Worm (Caenorhabditis elegans): ENCODE data around the gene lntl-1.
A peak's percentile ranks its signal among the peaks of the same experiment; 100 is the strongest.

lntl-1 gene

DNA sequence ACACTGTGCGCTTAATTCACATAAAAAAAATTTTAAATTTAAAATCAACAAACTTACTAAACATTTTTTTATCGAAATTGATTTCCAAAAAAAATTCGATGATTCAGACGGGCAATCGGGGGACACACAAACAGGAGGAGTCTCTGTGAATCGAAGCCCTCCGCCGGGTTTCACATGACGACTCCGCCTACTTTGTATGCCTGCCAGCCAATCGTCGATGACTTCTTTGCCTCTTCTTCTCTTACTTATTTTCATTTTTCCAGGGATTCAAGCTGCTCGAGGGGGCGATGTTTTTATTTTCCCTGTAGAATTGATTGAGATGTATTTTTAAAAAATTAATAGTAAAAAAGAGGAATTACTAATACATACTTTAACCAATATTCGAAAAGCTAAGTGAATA lies at the start of gene lntl-1:
Gene lntl-1 (minus strand): TSS at position 185 of the 400 bp plus-strand sequence.
- TF ChIP-seq dsc-1 (tag; optimal IDR thresholded peaks at IDR 0.05) (peak; percentile 11), nhr-19 (GFP tag; conservative IDR thresholded peaks at IDR 0.05) (no peak), nhr-85 (tag) (no peak), nhr-71 (tag; optimal IDR thresholded peaks at IDR 0.05) (no peak), elt-2 (tag; optimal IDR thresholded peaks at IDR 0.05) (no peak), snu-23 (GFP tag; optimal IDR thresholded peaks at IDR 0.05) (peak; percentile 4), skn-1 (tag; optimal IDR thresholded peaks at IDR 0.05) (peak; percentile 7), mep-1 (tag; optimal IDR thresholded peaks at IDR 0.05) (peak; percentile 41), fkh-8 (tag; optimal IDR thresholded peaks at IDR 0.05) (peak; percentile 30), lsy-2 (tag; optimal IDR thresholded peaks at IDR 0.05) (peak; percentile 32 to 71), swsn-7 (tag; optimal IDR thresholded peaks at IDR 0.05) (no peak), nhr-84 (tag; optimal IDR thresholded peaks at IDR 0.05) (no peak), unc-30 (tag; optimal IDR thresholded peaks at IDR 0.05) (no peak), lin-14 (GFP tag; optimal IDR thresholded peaks at IDR 0.05) (peak; percentile 25), irx-1 (tag; optimal IDR thresholded peaks at IDR 0.05) (no peak)

DNA sequence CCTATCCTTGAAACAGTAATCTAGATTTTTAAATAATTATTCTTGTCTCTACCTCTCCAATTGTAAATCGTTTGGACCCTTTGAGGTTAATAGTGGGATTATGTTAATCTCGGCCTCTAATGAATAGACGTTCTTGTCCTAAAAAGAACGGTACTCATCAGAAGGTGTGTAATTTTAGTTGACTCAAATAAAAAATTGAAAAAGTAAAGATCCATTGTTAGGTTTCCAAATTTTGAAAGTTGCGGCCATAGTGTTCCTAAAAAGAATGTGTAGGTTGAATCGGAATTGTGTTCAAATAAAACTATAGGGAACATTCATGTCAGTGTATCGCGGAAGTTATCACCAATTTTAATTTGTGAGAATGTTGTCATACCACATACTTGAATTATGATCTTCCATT lies 48.7 kb upstream of the lntl-1 start:
- TF ChIP-seq efl-1 (optimal IDR thresholded peaks at IDR 0.05) (no peak), efl-1 (GFP tag; optimal IDR thresholded peaks at IDR 0.05 in 1 of 2) (peak in 1 of 2 experiments; percentile 59), unc-130 (tag; optimal IDR thresholded peaks at IDR 0.05) (no peak), jun-1 (tag; optimal IDR thresholded peaks at IDR 0.05) (no peak), lin-13 (GFP tag; optimal IDR thresholded peaks at IDR 0.05) (no peak)

DNA sequence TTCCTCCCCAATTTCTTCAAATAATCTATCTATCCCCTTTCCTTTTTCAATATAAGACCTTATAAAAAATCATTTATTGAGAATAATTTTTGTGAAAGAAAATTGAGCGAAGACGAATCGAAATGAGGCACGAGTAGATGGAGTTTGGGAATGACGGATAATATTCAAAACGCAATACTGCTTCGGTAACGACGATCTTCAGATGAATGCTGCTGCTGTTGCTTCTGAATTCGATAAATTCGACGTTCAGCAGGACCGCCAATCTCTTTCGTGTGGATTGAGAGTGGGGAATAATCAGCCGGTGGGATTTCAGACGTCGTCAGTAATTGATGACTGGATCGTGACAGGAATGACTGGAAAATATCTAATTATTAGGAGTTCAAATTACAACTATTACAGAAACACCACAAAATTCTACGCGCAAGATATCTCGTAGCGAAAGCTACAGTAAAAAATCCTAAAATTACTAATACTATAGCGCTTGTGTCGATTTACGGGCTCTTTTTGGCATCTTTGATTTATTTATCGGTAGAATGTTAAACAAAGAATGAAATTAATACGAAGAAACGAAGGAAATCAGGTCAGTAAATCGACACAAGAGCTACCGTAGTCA lies 44.0 kb upstream of the lntl-1 start:
- TF ChIP-seq nhr-28 (tag; optimal IDR thresholded peaks at IDR 0.05) (no peak), C04F5.9 (tag; optimal IDR thresholded peaks at IDR 0.05) (no peak), dpl-1 (GFP tag; optimal IDR thresholded peaks at IDR 0.05) (no peak), ceh-63 (GFP tag; optimal IDR thresholded peaks at IDR 0.05) (no peak), nhr-11 (tag; optimal IDR thresholded peaks at IDR 0.05) (no peak), lin-15B (tag; optimal IDR thresholded peaks at IDR 0.05) (no peak), efl-1 (optimal IDR thresholded peaks at IDR 0.05) (no peak), efl-1 (GFP tag; optimal IDR thresholded peaks at IDR 0.05 in 1 of 2) (no peak), nhr-237 (tag; optimal IDR thresholded peaks at IDR 0.05) (no peak), nhr-76 (tag; optimal IDR thresholded peaks at IDR 0.05) (no peak), C34B4.2 (tag; optimal IDR thresholded peaks at IDR 0.05) (no peak), fos-1 (tag; optimal IDR thresholded peaks at IDR 0.05) (no peak), efl-3 (GFP tag; optimal IDR thresholded peaks at IDR 0.05) (no peak)

DNA sequence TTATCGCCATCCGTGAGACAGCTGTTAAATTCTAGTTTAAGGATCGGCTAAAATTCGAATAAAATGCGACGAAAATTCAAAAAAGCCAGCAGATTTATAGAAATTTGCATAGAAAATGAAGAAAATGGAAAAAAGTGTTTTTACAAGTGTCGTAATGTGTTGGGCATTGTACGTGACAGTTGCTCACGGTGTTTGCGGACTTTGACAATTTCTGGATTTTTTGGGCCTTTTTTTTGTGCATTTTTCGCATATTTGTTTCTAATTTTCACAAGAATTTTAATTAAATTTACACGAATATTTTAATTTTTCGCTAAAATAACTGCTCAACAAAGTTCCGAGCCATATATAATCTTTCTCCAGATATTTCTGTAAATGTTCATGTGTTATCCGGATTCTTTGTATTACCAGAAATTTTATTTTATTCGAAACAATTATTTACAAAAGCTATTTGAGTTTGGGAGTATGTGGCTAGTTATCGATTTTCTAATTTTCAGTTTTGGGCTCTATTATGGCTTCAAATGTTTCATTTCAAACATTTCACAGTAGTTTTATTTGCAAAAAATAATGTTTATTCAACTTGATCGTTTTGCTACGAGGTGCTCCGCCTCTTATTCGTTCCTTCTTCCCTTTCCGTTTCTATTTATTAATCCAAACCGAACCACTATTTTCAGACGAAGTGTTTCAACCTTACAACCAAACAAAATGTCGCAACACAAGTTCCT lies 41.3 kb upstream of the lntl-1 start, which contains the start of gene sams-3:
Gene sams-3 (plus strand): TSS at position 672 of the 722 bp plus-strand sequence.
- TF ChIP-seq F16B12.6 (tag; optimal IDR thresholded peaks at IDR 0.05) (peak; percentile 93), snu-23 (GFP tag; optimal IDR thresholded peaks at IDR 0.05) (peak; percentile 64), hpl-2 (GFP tag; optimal IDR thresholded peaks at IDR 0.05) (no peak), lin-13 (GFP tag; optimal IDR thresholded peaks at IDR 0.05) (peak; percentile 20), irx-1 (tag; optimal IDR thresholded peaks at IDR 0.05) (peak; percentile 12), elt-2 (tag; optimal IDR thresholded peaks at IDR 0.05) (no peak), blmp-1 (tag; optimal IDR thresholded peaks at IDR 0.05) (peak; percentile 15), pax-3 (tag; optimal IDR thresholded peaks at IDR 0.05) (no peak), lin-35 (GFP tag; optimal IDR thresholded peaks at IDR 0.05) (peak; percentile 46 to 57), rnt-1 (tag; optimal IDR thresholded peaks at IDR 0.05) (peak; percentile 51), nhr-19 (GFP tag; conservative IDR thresholded peaks at IDR 0.05) (peak; percentile 51), isw-1 (GFP tag; IDR thresholded peaks at IDR 0.05) (peak; percentile 15; the same call in 1 of the 2 replicates), mep-1 (tag; optimal IDR thresholded peaks at IDR 0.05) (peak; percentile 29), ceh-82 (tag; optimal IDR thresholded peaks at IDR 0.05) (peak in 2 of 3 experiments; percentile 16 to 46), xbp-1 (tag; optimal IDR thresholded peaks at IDR 0.05) (peak; percentile 40), efl-1 (optimal IDR thresholded peaks at IDR 0.05) (peak; percentile 41 to 65), efl-1 (GFP tag; optimal IDR thresholded peaks at IDR 0.05 in 1 of 2) (peak; percentile 62 to 94), aha-1 (tag; optimal IDR thresholded peaks at IDR 0.05) (no peak), lir-3 (tag; optimal IDR thresholded peaks at IDR 0.05; ENCODE audit: poor library complexity) (no peak), grh-1 (GFP tag; IDR thresholded peaks at IDR 0.05) (no peak), ztf-11 (tag; optimal IDR thresholded peaks at IDR 0.05) (peak in 1 of 2 experiments; percentile 15), C16A3.4 (tag; optimal IDR thresholded peaks at IDR 0.05) (peak; percentile 27), tbx-2 (tag; optimal IDR thresholded peaks at IDR 0.05) (peak; percentile 96)

All from whole organism, L1 larva.